Worm (Caenorhabditis elegans) whole organism, L4/young adult: ENCODE results near the gene cnnm-3.

Experiments
- dao-5 ChIP-seq: sonication (generic microtip); optimal IDR thresholded peaks from 2 replicates; lab custom pipeline; 2016; ENCODE audit warnings: missing genotype, missing genetic modification characterization, moderate library complexity, missing compliant biosample characterization
- him-1 ChIP-seq: sonication (generic microtip); optimal IDR thresholded peaks from 2 replicates; lab custom pipeline; 2016; ENCODE audit warnings: missing genotype, missing genetic modification reagents, missing genetic modification characterization, missing compliant biosample characterization

DNA sequence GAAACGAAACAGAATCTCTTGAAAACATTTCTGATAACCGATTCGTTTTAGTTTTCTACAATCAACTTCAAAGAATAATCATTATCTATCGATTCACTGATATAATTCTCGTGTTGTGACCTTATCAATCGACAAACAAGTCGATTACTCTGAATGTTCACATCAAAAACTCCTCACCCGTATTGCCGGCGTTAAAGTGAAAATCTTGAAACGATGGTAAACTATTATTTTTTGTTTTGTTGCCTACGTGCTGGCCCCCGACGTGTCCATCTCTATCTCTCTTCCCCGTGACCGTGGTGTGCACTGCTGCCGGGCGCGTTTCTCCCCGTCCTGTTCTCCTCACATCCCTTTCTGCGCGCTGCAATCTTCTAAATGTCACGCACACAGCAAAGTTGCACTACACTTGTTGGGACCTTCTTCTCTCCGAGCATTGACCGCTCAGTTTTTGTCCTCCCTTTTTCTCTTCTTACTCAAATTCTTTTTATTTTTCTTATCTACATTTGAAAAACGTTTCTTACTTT, 44.3 kb upstream of the cnnm-3 start:
- TF ChIP-seq him-1 (tag; lab: Kevin White, UChicago) (no peak), dao-5 (no peak)
